Worm (Caenorhabditis elegans) whole organism, L2 larva: ENCODE measurements around the gene ced-8.
A peak's percentile ranks its signal among the peaks of the same experiment; 100 is the strongest.

Experiments
- C34F6.9 ChIP-seq: fragments of 150-350 bp; optimal IDR thresholded peaks from 2 replicates; lab custom pipeline; 2014; ENCODE audit warnings: missing biosample characterization, missing genetic modification characterization
- F13H6.1 ChIP-seq: sonication (generic microtip); optimal IDR thresholded peaks from 2 replicates; lab custom pipeline; 2016; ENCODE audit warnings: missing genetic modification characterization, missing compliant biosample characterization
- aly-2 ChIP-seq: fragments of 150-350 bp; optimal IDR thresholded peaks from 2 replicates; lab custom pipeline; 2014; ENCODE audit warnings: missing biosample characterization, missing genetic modification characterization
- ceh-82 ChIP-seq: fragments of 150-350 bp; optimal IDR thresholded peaks from 2 replicates; lab custom pipeline; 2014; ENCODE audit warnings: missing biosample characterization, missing genetic modification characterization
- dmd-4 ChIP-seq: sonication (generic microtip); optimal IDR thresholded peaks from 2 replicates; lab custom pipeline; 2017; ENCODE audit warnings: missing biosample characterization, missing genetic modification characterization
- egl-27 ChIP-seq: sonication (generic microtip); optimal IDR thresholded peaks from 3 replicates; lab custom pipeline; 2017; ENCODE audit warnings: missing biosample characterization, missing genetic modification reagents, missing genetic modification characterization
- elt-3 ChIP-seq: sonication (generic microtip); optimal IDR thresholded peaks from 2 replicates; lab custom pipeline; 2017; ENCODE audit warnings: missing biosample characterization, missing genetic modification characterization
- fos-1 ChIP-seq: fragments of 150-350 bp; optimal IDR thresholded peaks from 2 replicates; lab custom pipeline; 2014; ENCODE audit warnings: missing biosample characterization, missing genetic modification characterization
- gmeb-1 ChIP-seq: fragments of 150-350 bp; optimal IDR thresholded peaks from 2 replicates; lab custom pipeline; 2014; ENCODE audit warnings: missing biosample characterization, missing genetic modification characterization
- lin-11 ChIP-seq: fragments of 150-350 bp; sonication (generic microtip); optimal IDR thresholded peaks from 2 replicates; lab custom pipeline; 2014; ENCODE audit warnings: missing biosample characterization, missing genetic modification characterization, inconsistent platforms, mixed read lengths
- lin-13 ChIP-seq: fragments of 150-350 bp; optimal IDR thresholded peaks from 2 replicates; lab custom pipeline; 2014; ENCODE audit warnings: missing biosample characterization, missing genetic modification reagents, missing genetic modification characterization
- lin-39 ChIP-seq: fragments of 150-350 bp; optimal IDR thresholded peaks from 2 replicates; lab custom pipeline; 2014; ENCODE audit warnings: missing biosample characterization, missing genetic modification reagents, missing genetic modification characterization
- lsy-2 ChIP-seq, 2 experiments: fragments of 150-350 bp in 1 of 2; sonication (generic microtip) in 1 of 2; optimal IDR thresholded peaks; 2 replicates each; lab custom pipeline; 2014 to 2017; ENCODE audit warnings: missing biosample characterization in 2 of 2, missing genetic modification characterization in 2 of 2
- mbf-1 ChIP-seq: sonication (generic microtip); optimal IDR thresholded peaks from 2 replicates; lab custom pipeline; 2017; ENCODE audit warnings: missing biosample characterization, missing genetic modification characterization
- mdl-1 ChIP-seq, 2 experiments: fragments of 150-350 bp in 1 of 2; sonication (generic microtip) in 1 of 2; optimal IDR thresholded peaks; 2 replicates each; lab custom pipeline; 2017; ENCODE audit warnings: missing biosample characterization in 2 of 2, missing genetic modification characterization in 2 of 2
- nhr-10 ChIP-seq: sonication (generic microtip); optimal IDR thresholded peaks from 2 replicates; lab custom pipeline; 2017; ENCODE audit warnings: missing biosample characterization, missing genetic modification characterization
- nhr-11 ChIP-seq: fragments of 150-350 bp; optimal IDR thresholded peaks from 2 replicates; lab custom pipeline; 2014; ENCODE audit warnings: missing biosample characterization, missing genetic modification characterization
- nhr-12 ChIP-seq: fragments of 150-350 bp; optimal IDR thresholded peaks from 2 replicates; lab custom pipeline; 2014; ENCODE audit warnings: missing biosample characterization, missing genetic modification characterization
- nhr-21 ChIP-seq: fragments of 150-350 bp; optimal IDR thresholded peaks from 2 replicates; lab custom pipeline; 2014; ENCODE audit warnings: missing biosample characterization, missing genetic modification characterization
- nhr-23 ChIP-seq: fragments of 150-350 bp; optimal IDR thresholded peaks from 2 replicates; lab custom pipeline; 2014; ENCODE audit warnings: missing biosample characterization, missing genetic modification reagents, missing genetic modification characterization
- nhr-237 ChIP-seq: fragments of 150-350 bp; optimal IDR thresholded peaks from 2 replicates; lab custom pipeline; 2014; ENCODE audit warnings: missing biosample characterization, missing genetic modification characterization
- nhr-25 ChIP-seq: fragments of 150-350 bp; sonication (generic microtip); optimal IDR thresholded peaks from 3 replicates; lab custom pipeline; 2014; ENCODE audit warnings: missing biosample characterization, missing genetic modification characterization
- nhr-6 ChIP-seq: fragments of 150-350 bp; optimal IDR thresholded peaks from 2 replicates; lab custom pipeline; 2014; ENCODE audit warnings: missing biosample characterization, missing genetic modification characterization
- sem-4 ChIP-seq: fragments of 150-350 bp; optimal IDR thresholded peaks from 2 replicates; lab custom pipeline; 2014; ENCODE audit warnings: missing biosample characterization, missing genetic modification reagents, missing genetic modification characterization
- skn-1 ChIP-seq: sonication (generic microtip); optimal IDR thresholded peaks from 2 replicates; lab custom pipeline; 2017; ENCODE audit warnings: missing biosample characterization, missing genetic modification characterization
- sma-9 ChIP-seq, 2 experiments: fragments of 150-350 bp in 1 of 2; sonication (generic microtip) in 1 of 2; optimal IDR thresholded peaks; 2 replicates each; lab custom pipeline; 2014 to 2016; ENCODE audit warnings: missing genetic modification characterization in 2 of 2, mild to moderate bottlenecking in 1 of 2, missing biosample characterization in 1 of 2, missing compliant biosample characterization in 1 of 2, missing genetic modification reagents in 1 of 2, moderate library complexity in 1 of 2
- snpc-4 ChIP-seq: fragments of 150-350 bp; optimal IDR thresholded peaks from 2 replicates; lab custom pipeline; 2014; ENCODE audit warnings: missing biosample characterization, missing genetic modification characterization
- unc-39 ChIP-seq: fragments of 150-350 bp; optimal IDR thresholded peaks from 2 replicates; lab custom pipeline; 2014; ENCODE audit warnings: missing biosample characterization, missing genetic modification characterization
- zag-1 ChIP-seq: fragments of 150-350 bp; optimal IDR thresholded peaks from 2 replicates; lab custom pipeline; 2014; ENCODE audit warnings: missing biosample characterization, missing genetic modification characterization
- ztf-11 ChIP-seq: sonication (generic microtip); optimal IDR thresholded peaks from 2 replicates; lab custom pipeline; 2017; ENCODE audit warnings: missing biosample characterization, missing genetic modification characterization

Gene ced-8

DNA sequence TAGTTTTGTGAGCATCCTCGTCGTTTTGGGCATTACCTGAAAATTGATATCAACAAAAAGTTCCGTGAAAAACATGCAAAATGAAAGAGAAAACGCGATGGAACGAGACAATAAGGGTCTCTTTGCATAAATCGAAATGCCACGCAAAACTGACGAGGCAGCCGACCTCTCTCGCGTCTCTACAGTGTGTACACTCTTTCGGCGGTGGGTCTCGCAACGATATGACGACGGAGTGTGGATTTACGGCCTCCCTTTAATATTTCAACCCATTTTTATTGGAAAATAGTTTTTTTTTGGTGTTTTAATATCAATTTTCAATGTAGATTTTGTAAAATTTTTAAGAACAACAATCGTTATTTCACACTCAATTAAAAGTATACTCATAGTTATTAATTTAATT, 5.3 kb upstream of the ced-8 start, which contains the start of gene tag-123 (continued):
- TF ChIP-seq aly-2 (tag; lab: Kevin White, UChicago) (no peak), skn-1 (no peak), nhr-23 (tag; lab: Kevin White, UChicago) (no peak), lsy-2 (tag; optimal IDR thresholded peaks at IDR 0.05; lab: Kevin White, UChicago) (peak in 1 of 2 experiments; percentile 73), C34F6.9 (peak; percentile 69), ztf-11 (tag; lab: Kevin White, UChicago) (no peak), lin-11 (tag; lab: Kevin White, UChicago) (peak; percentile 64)

DNA sequence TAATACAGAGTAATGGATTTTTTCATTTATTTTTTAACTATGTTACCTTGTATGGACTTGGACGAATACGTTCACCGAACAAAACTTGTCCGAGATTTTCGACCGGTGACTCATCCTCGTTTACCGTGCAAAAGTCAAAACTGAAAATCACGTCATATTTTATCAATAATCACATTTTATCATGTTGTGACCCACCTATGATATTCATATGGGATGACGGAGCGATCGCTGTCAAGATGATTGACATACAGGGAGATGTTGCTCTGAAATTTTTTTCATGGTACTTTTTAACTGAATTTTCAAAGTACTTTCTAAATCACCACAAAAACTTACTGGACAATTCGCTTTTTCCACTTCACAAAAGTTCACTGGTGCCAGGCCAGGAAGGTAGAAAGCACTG, 4.9 kb upstream of the ced-8 start:
- TF ChIP-seq ztf-11 (tag; lab: Kevin White, UChicago) (no peak), ceh-82 (tag; lab: Kevin White, UChicago) (no peak), dmd-4 (tag; lab: Kevin White, UChicago) (no peak), lsy-2 (tag; optimal IDR thresholded peaks at IDR 0.05; lab: Kevin White, UChicago) (no peak), lin-13 (GFP tag; lab: Kevin White, UChicago) (no peak), C34F6.9 (no peak), nhr-23 (tag; lab: Kevin White, UChicago) (no peak), nhr-6 (tag; lab: Kevin White, UChicago) (no peak), nhr-25 (tag; lab: Kevin White, UChicago) (no peak), skn-1 (no peak), mdl-1 (tag; optimal IDR thresholded peaks at IDR 0.05; lab: Kevin White, UChicago) (no peak), zag-1 (tag; lab: Kevin White, UChicago) (no peak), unc-39 (tag; lab: Kevin White, UChicago) (no peak), fos-1 (tag; lab: Kevin White, UChicago) (no peak), F13H6.1 (tag; lab: Kevin White, UChicago) (no peak), elt-3 (tag; lab: Kevin White, UChicago) (no peak), nhr-12 (tag; lab: Kevin White, UChicago) (no peak)

DNA sequence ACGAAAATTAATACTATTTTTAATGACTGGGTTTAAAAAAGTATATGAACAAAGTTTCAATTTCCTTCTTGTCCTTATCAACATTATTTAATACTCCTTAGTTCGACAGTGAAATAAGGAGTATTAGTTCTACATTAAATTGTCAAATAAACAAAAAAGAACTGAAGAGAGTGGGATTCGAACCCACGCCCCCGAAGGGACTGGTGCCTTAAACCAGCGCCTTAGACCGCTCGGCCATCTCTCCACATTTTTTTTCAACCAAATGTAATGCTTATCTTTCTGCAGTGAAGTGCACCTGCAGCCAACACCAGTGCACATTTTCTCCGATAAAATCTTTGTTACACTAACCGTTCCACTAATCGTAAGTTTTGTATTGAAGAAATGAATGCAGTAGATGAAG, 2.5 kb upstream of the ced-8 start:
- TF ChIP-seq mdl-1 (tag; optimal IDR thresholded peaks at IDR 0.05; lab: Kevin White, UChicago) (no peak), sma-9 (GFP tag; optimal IDR thresholded peaks at IDR 0.05; lab: Kevin White, UChicago) (peak; percentile 18), sma-9 (tag; optimal IDR thresholded peaks at IDR 0.05; lab: Kevin White, UChicago) (no peak)

DNA sequence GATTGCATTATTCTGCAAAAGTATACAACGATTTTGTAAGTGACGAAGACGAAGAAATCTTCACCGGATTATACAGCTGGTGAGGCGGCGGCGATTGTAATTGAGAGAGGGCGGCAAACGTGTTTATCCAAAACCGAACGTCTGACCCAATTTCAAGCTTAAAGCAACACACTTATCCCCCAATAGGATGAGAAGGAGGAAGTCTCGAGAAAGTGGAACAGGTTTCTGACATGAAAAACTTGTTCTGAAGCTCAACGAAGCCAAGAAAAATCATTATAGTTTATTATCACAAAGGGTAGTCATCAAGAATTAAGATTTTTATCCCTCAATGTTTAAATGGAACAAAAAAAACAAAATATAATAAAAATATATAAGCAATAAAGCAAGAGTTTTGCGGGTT, 1.7 kb upstream of the ced-8 start, which contains the start of gene spp-13:
spp-13 (minus strand) TSS at position 143 of the 400 bp plus-strand sequence.
- TF ChIP-seq nhr-23 (tag; lab: Kevin White, UChicago) = no peak
- no peak for TF ChIP-seq nhr-237 (tag; lab: Kevin White, UChicago)
- peak; percentile 28 for TF ChIP-seq nhr-21 (tag; lab: Kevin White, UChicago)
- no peak for TF ChIP-seq snpc-4 (tag; lab: Kevin White, UChicago)
- TF ChIP-seq nhr-11 = no peak
- peak; percentile 54 for TF ChIP-seq sem-4
- no peak for TF ChIP-seq egl-27 (tag; lab: Kevin White, UChicago)
- TF ChIP-seq nhr-25 (tag; lab: Kevin White, UChicago) = no peak

DNA sequence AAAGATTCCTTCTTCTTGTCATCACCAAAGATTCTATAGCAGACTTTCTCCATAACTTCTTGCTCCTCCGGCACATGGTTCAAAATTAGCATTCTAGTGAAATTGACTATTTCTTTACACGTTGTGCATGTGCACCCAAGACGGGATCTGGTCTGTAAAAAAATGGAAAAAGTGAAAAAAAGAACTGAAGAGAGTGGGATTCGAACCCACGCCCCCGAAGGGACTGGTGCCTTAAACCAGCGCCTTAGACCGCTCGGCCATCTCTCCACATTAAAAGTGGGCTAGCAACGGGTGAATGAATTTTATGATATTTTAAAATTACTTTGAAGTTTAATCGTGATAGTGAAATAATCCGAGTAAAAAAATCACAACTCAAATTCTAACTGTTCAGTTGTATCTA, 1.0 kb upstream of the ced-8 start:
- TF ChIP-seq fos-1 (tag; lab: Kevin White, UChicago) (peak; percentile 19), F13H6.1 (tag; lab: Kevin White, UChicago) (no peak)

DNA sequence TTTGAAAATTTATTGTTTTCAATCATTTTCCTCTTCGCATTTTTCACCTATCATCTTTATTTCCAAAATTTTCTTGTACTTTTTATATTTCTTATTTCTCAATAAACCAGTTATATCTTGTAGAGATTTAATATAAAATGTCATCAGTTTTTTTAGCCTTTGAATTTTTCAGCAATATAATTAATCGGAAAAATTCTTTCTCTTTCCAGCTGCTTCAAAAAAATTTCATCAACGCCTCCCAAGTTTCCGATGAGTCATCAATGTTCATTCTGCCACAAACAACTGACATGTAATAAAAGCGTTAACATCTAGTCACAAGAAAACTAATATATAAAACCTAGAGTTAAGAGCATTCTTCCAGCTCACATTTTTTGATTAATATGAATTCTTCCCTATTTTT, 3.6 kb downstream of the ced-8 start, which contains the start of gene F08F1.4:
F08F1.4 (plus strand) TSS at position 301 of the 400 bp plus-strand sequence.
- TF ChIP-seq mbf-1 (tag; lab: Kevin White, UChicago) (no peak), skn-1 (no peak), lin-39 (tag; lab: Kevin White, UChicago) (no peak), nhr-21 (tag; lab: Kevin White, UChicago) (no peak), gmeb-1 (tag; lab: Kevin White, UChicago) (no peak), zag-1 (tag; lab: Kevin White, UChicago) (no peak), ceh-82 (tag; lab: Kevin White, UChicago) (no peak), nhr-237 (tag; lab: Kevin White, UChicago) (no peak), nhr-10 (tag; lab: Kevin White, UChicago) (no peak)
- TF ChIP-seq, all 48 proteins: peak for 0
